Worm (Caenorhabditis elegans): Measurements from ENCODE around the gene F22E12.1.

ce11 chrV:10474040-10474439 is 16.9 kb upstream of the F22E12.1 start:
- TF ChIP-seq pqm-1 (tag; optimal IDR thresholded peaks at IDR 0.05) = no peak
- TF ChIP-seq tbx-2 (tag; optimal IDR thresholded peaks at IDR 0.05) = no peak
- TF ChIP-seq ceh-34 (tag; optimal IDR thresholded peaks at IDR 0.05) = no peak
- no peak for TF ChIP-seq ahr-1 (tag; optimal IDR thresholded peaks at IDR 0.05)
- no peak for TF ChIP-seq lim-6 (tag; optimal IDR thresholded peaks at IDR 0.05)
- TF ChIP-seq npax-4 (tag; optimal IDR thresholded peaks at IDR 0.05) = no peak
- no peak for TF ChIP-seq ceh-9 (tag; optimal IDR thresholded peaks at IDR 0.05)
